Worm (Caenorhabditis elegans) whole organism, L1 larva: Measurements from ENCODE around the gene F17E5.2.

Experiments used
- aha-1 ChIP-seq: fragments of 150-350 bp; optimal IDR thresholded peaks from 2 replicates; lab custom pipeline; 2014; ENCODE audit warnings: missing biosample characterization, missing genetic modification characterization
- elt-2 ChIP-seq: sonication (generic microtip); optimal IDR thresholded peaks from 2 replicates; lab custom pipeline; 2016; ENCODE audit warnings: missing genetic modification characterization, mild to moderate bottlenecking, inconsistent platforms, missing compliant biosample characterization, missing genetic modification reagents
- hpl-2 ChIP-seq: fragments of 150-350 bp; optimal IDR thresholded peaks from 2 replicates; lab custom pipeline; 2014; ENCODE audit warnings: missing biosample characterization, missing genetic modification reagents, missing genetic modification characterization
- lin-15B ChIP-seq: fragments of 150-350 bp; sonication (generic microtip); optimal IDR thresholded peaks from 3 replicates; lab custom pipeline; 2014; ENCODE audit warnings: missing biosample characterization, missing genetic modification characterization
- lin-35 ChIP-seq, 2 experiments: fragments of 150-350 bp; optimal IDR thresholded peaks; 2 replicates each; lab custom pipeline; 2014; ENCODE audit warnings: missing biosample characterization in 2 of 2, missing genetic modification characterization in 2 of 2, missing genetic modification reagents in 2 of 2
- mep-1 ChIP-seq: fragments of 150-350 bp; optimal IDR thresholded peaks from 2 replicates; lab custom pipeline; 2014; ENCODE audit warnings: missing biosample characterization, missing genetic modification characterization
- nhr-11 ChIP-seq: fragments of 150-350 bp; optimal IDR thresholded peaks from 2 replicates; lab custom pipeline; 2014; ENCODE audit warnings: missing biosample characterization, missing genetic modification characterization
- nhr-237 ChIP-seq: fragments of 150-350 bp; optimal IDR thresholded peaks from 2 replicates; lab custom pipeline; 2014; ENCODE audit warnings: missing biosample characterization, missing genetic modification characterization
- nhr-71 ChIP-seq: sonication (generic microtip); optimal IDR thresholded peaks from 2 replicates; lab custom pipeline; 2016; ENCODE audit warnings: mild to moderate bottlenecking, missing genetic modification characterization, moderate library complexity, missing compliant biosample characterization
- pqm-1 ChIP-seq: sonication (generic microtip); optimal IDR thresholded peaks from 3 replicates; lab custom pipeline; 2017; ENCODE audit warnings: missing biosample characterization, missing genetic modification characterization
- skn-1 ChIP-seq: fragments of 150-350 bp; optimal IDR thresholded peaks from 2 replicates; lab custom pipeline; 2014; ENCODE audit warnings: missing biosample characterization, missing genetic modification characterization
- snpc-4 ChIP-seq: fragments of 150-350 bp; optimal IDR thresholded peaks from 2 replicates; lab custom pipeline; 2014; ENCODE audit warnings: missing biosample characterization, missing genetic modification characterization
- unc-130 ChIP-seq: fragments of 150-350 bp; optimal IDR thresholded peaks from 2 replicates; lab custom pipeline; 2017; ENCODE audit warnings: missing biosample characterization, missing genetic modification characterization, inconsistent platforms
- ztf-4 ChIP-seq: fragments of 150-350 bp; optimal IDR thresholded peaks from 2 replicates; lab custom pipeline; 2014; ENCODE audit warnings: missing biosample characterization, missing genetic modification characterization

DNA sequence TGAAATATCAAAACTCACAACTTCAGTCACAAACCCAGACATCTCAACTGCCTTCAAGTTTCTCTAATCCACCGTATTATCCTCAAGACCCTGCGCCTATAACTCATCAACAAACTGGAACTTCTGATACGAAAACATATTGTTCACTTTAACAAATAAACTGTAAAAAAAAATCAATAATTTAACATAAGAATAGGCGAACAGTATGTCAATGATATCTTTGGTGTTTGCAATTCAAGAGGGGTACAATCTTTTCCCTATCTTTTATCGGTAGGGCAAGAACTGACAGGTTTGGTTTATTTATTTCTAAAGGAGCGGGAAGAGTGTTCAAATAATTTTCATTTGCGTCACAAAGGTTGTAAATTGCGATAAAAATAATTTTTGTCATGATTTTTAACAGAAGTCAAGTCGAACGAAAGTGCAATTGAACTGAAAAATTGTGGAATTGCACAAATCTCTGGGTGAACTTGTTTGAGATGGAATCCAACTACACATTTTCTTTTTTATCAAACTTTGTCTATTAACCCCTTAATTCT, 31.0 kb upstream of the F17E5.2 start:
- TF ChIP-seq hpl-2 (GFP tag; lab: Kevin White, UChicago) (peak; percentile 94), lin-15B (tag; lab: Kevin White, UChicago) (no peak), nhr-237 (tag; lab: Kevin White, UChicago) (peak; percentile 98), nhr-11 (peak; percentile 100), elt-2 (tag; lab: Kevin White, UChicago) (peak; percentile 91), snpc-4 (peak; percentile 93), unc-130 (tag; lab: Kevin White, UChicago) (no peak), nhr-71 (tag; lab: Kevin White, UChicago) (peak; percentile 98), lin-35 (GFP tag; optimal IDR thresholded peaks at IDR 0.05; lab: Kevin White, UChicago) (peak; percentile 56 to 93), ztf-4 (tag; lab: Kevin White, UChicago) (peak; percentile 96), mep-1 (peak; percentile 100), aha-1 (tag; lab: Kevin White, UChicago) (peak; percentile 92), pqm-1 (peak; percentile 89), skn-1 (tag; lab: Kevin White, UChicago) (peak; percentile 98)
